Worm (Caenorhabditis elegans) whole organism, young adult: ENCODE measurements around the gene F41F3.3.
A peak's percentile ranks its signal among the peaks of the same experiment; 100 is the strongest.

ENCODE experiments used
- B0019.2 ChIP-seq: fragments of 200-800 bp; sonication (Bioruptor generic); conservative IDR thresholded peaks from 2 replicates; pipeline ENCODE4 v1.3.6; 2022; ENCODE audit warnings: missing genetic modification reagents, missing genetic modification characterization, missing compliant biosample characterization
- B0035.1 ChIP-seq: sonication (generic microtip); optimal IDR thresholded peaks from 2 replicates; lab custom pipeline; 2016; ENCODE audit warnings: missing genetic modification characterization, mild to moderate bottlenecking, missing compliant biosample characterization, missing genotype, missing genetic modification reagents
- C06A6.2 ChIP-seq: fragments of 200-800 bp; sonication (Bioruptor generic); conservative IDR thresholded peaks from 2 replicates; pipeline ENCODE4 v1.3.6; 2022; ENCODE audit warnings: missing genetic modification characterization, missing compliant biosample characterization
- C17E4.6 ChIP-seq: fragments of 200-800 bp; sonication (Bioruptor generic); IDR thresholded peaks from 2 replicates; pipeline ENCODE4 v1.3.6; 2022; ENCODE audit warnings: missing genetic modification reagents, missing genetic modification characterization, missing compliant biosample characterization
- F10E7.11 ChIP-seq: sonication (generic microtip); optimal IDR thresholded peaks from 2 replicates; lab custom pipeline; 2017; ENCODE audit warnings: mild to moderate bottlenecking, missing genetic modification characterization, moderate library complexity, missing compliant biosample characterization
- F22D6.2 ChIP-seq: sonication (generic microtip); optimal IDR thresholded peaks from 2 replicates; lab custom pipeline; 2016; ENCODE audit warnings: mild to moderate bottlenecking, missing genetic modification characterization, missing compliant biosample characterization
- F23B12.7 ChIP-seq: sonication (generic microtip); optimal IDR thresholded peaks from 2 replicates; lab custom pipeline; 2017; ENCODE audit warnings: missing genetic modification characterization, mild to moderate bottlenecking, missing compliant biosample characterization, antibody characterized with exemption, moderate library complexity; ENCODE audit not compliant: insufficient read depth
- F52B5.7 ChIP-seq: sonication (generic microtip); optimal IDR thresholded peaks from 2 replicates; lab custom pipeline; 2016; ENCODE audit warnings: mild to moderate bottlenecking, missing genetic modification characterization, missing compliant biosample characterization
- F55B11.4 ChIP-seq: sonication (generic microtip); optimal IDR thresholded peaks from 2 replicates; lab custom pipeline; 2016; ENCODE audit warnings: missing compliant biosample characterization, missing genetic modification characterization, borderline replicate concordance; ENCODE audit not compliant: insufficient read depth
- K11D2.4 ChIP-seq: fragments of 200-800 bp; sonication (Bioruptor generic); IDR thresholded peaks from 2 replicates; pipeline ENCODE4 v1.3.6; 2022; ENCODE audit warnings: missing genetic modification reagents, missing genetic modification characterization, missing compliant biosample characterization
- K12H6.12 ChIP-seq: fragments of 200-800 bp; sonication (Bioruptor generic); optimal IDR thresholded peaks from 2 replicates; lab custom pipeline; 2018; ENCODE audit warnings: mild to moderate bottlenecking, missing genetic modification characterization, missing compliant biosample characterization
- T07F8.4 ChIP-seq: sonication (generic microtip); optimal IDR thresholded peaks from 2 replicates; lab custom pipeline; 2016; ENCODE audit warnings: mild to moderate bottlenecking, missing genetic modification characterization, moderate library complexity, missing compliant biosample characterization
- Y53F4B.3 ChIP-seq: fragments of 200-800 bp; sonication (Bioruptor generic); IDR thresholded peaks from 2 replicates; pipeline ENCODE4 v1.3.6; 2022; ENCODE audit warnings: missing genetic modification reagents, missing genetic modification characterization, missing compliant biosample characterization
- aptf-2 ChIP-seq: fragments of 200-800 bp; sonication (Bioruptor generic); conservative IDR thresholded peaks from 2 replicates; pipeline ENCODE4 v1.3.6; 2022; ENCODE audit warnings: missing genetic modification reagents, missing genetic modification characterization, missing compliant biosample characterization
- aptf-3 ChIP-seq: fragments of 200-800 bp; sonication (Bioruptor generic); IDR thresholded peaks from 2 replicates; pipeline ENCODE4 v1.3.6; 2022; ENCODE audit warnings: missing genetic modification characterization, missing compliant biosample characterization
- atf-7 ChIP-seq: sonication (generic microtip); optimal IDR thresholded peaks from 2 replicates; lab custom pipeline; 2017; ENCODE audit warnings: mild to moderate bottlenecking, missing genetic modification characterization, missing compliant biosample characterization
- attf-5 ChIP-seq: fragments of 200-800 bp; sonication (Bioruptor generic); optimal IDR thresholded peaks from 2 replicates; lab custom pipeline; 2018; ENCODE audit warnings: mild to moderate bottlenecking, missing genetic modification characterization, missing compliant biosample characterization
- attf-6 ChIP-seq: fragments of 200-800 bp; sonication (Bioruptor generic); IDR thresholded peaks from 2 replicates; pipeline ENCODE4 v1.3.6; 2022; ENCODE audit warnings: missing genetic modification reagents, missing genetic modification characterization, missing compliant biosample characterization
- cebp-2 ChIP-seq: fragments of 200-800 bp; sonication (Bioruptor generic); IDR thresholded peaks from 2 replicates; pipeline ENCODE4 v1.3.6; 2022; ENCODE audit warnings: missing genetic modification characterization, missing compliant biosample characterization
- ceh-27 ChIP-seq: fragments of 200-800 bp; sonication (Bioruptor generic); optimal IDR thresholded peaks from 2 replicates; lab custom pipeline; 2018; ENCODE audit warnings: mild to moderate bottlenecking, missing genetic modification characterization, moderate library complexity, missing compliant biosample characterization
- ceh-40 ChIP-seq: fragments of 200-800 bp; sonication (Bioruptor generic); IDR thresholded peaks from 2 replicates; pipeline ENCODE4 v1.3.6; 2022; ENCODE audit warnings: missing genetic modification characterization, missing compliant biosample characterization
- dpl-1 ChIP-seq: fragments of 150-350 bp; optimal IDR thresholded peaks from 2 replicates; lab custom pipeline; 2014; ENCODE audit warnings: missing biosample characterization, missing genetic modification reagents, missing genetic modification characterization
- efl-1 ChIP-seq: fragments of 150-350 bp; optimal IDR thresholded peaks from 2 replicates; lab custom pipeline; 2014; ENCODE audit warnings: missing biosample characterization, missing genetic modification reagents, missing genetic modification characterization
- egrh-3 ChIP-seq: fragments of 200-800 bp; sonication (Bioruptor generic); IDR thresholded peaks from 2 replicates; pipeline ENCODE4 v1.3.6; 2022; ENCODE audit warnings: missing genetic modification reagents, missing genetic modification characterization, missing compliant biosample characterization
- ekl-4 ChIP-seq: fragments of 200-800 bp; sonication (Bioruptor generic); IDR thresholded peaks from 2 replicates; pipeline ENCODE4 v1.3.6; 2022; ENCODE audit warnings: missing genetic modification reagents, missing genetic modification characterization, missing compliant biosample characterization
- ets-4 ChIP-seq: fragments of 200-800 bp; sonication (Bioruptor generic); optimal IDR thresholded peaks from 2 replicates; lab custom pipeline; 2018; ENCODE audit warnings: mild to moderate bottlenecking, missing genetic modification characterization, missing compliant biosample characterization
- gei-17 ChIP-seq: fragments of 200-800 bp; sonication (Bioruptor generic); optimal IDR thresholded peaks from 2 replicates; lab custom pipeline; 2018; ENCODE audit warnings: mild to moderate bottlenecking, missing genetic modification characterization, missing compliant biosample characterization
- hlh-26 ChIP-seq: fragments of 200-800 bp; sonication (Bioruptor generic); conservative IDR thresholded peaks from 2 replicates; pipeline ENCODE4 v1.3.6; 2022; ENCODE audit warnings: missing genetic modification reagents, missing genetic modification characterization, missing compliant biosample characterization
- hrde-1 ChIP-seq: sonication (generic microtip); optimal IDR thresholded peaks from 2 replicates; lab custom pipeline; 2016; ENCODE audit warnings: missing genetic modification characterization, mild to moderate bottlenecking, missing compliant biosample characterization, moderate library complexity, missing genotype, missing genetic modification reagents, borderline replicate concordance
- lin-35 ChIP-seq, 3 experiments: fragments of 150-350 bp in 2 of 3; sonication (generic microtip) in 1 of 3; optimal IDR thresholded peaks; 2 replicates each; lab custom pipeline; 2014 to 2018; ENCODE audit warnings: missing biosample characterization in 3 of 3, missing genetic modification characterization in 3 of 3, missing genetic modification reagents in 3 of 3
- lir-1 ChIP-seq: fragments of 200-800 bp; sonication (Bioruptor generic); conservative IDR thresholded peaks from 2 replicates; pipeline ENCODE4 v1.3.6; 2022; ENCODE audit warnings: missing genetic modification reagents, missing genetic modification characterization, missing compliant biosample characterization
- madf-3 ChIP-seq: fragments of 200-800 bp; sonication (Bioruptor generic); IDR thresholded peaks from 2 replicates; pipeline ENCODE4 v1.3.6; 2022; ENCODE audit warnings: missing genetic modification reagents, missing genetic modification characterization, missing compliant biosample characterization
- mxl-1 ChIP-seq: sonication (generic microtip); optimal IDR thresholded peaks from 2 replicates; lab custom pipeline; 2016; ENCODE audit warnings: missing genetic modification characterization, missing compliant biosample characterization
- nfyb-1 ChIP-seq: fragments of 200-800 bp; sonication (Bioruptor generic); IDR thresholded peaks from 2 replicates; pipeline ENCODE4 v1.3.6; 2022; ENCODE audit warnings: missing genetic modification reagents, missing genetic modification characterization, missing compliant biosample characterization
- nhr-27 ChIP-seq: fragments of 200-800 bp; sonication (Bioruptor generic); optimal IDR thresholded peaks from 2 replicates; lab custom pipeline; 2018; ENCODE audit warnings: mild to moderate bottlenecking, missing genetic modification characterization, moderate library complexity, missing compliant biosample characterization
- nhr-90 ChIP-seq: sonication (generic microtip); optimal IDR thresholded peaks from 2 replicates; lab custom pipeline; 2016; ENCODE audit warnings: missing genotype, mild to moderate bottlenecking, missing genetic modification characterization, missing compliant biosample characterization
- pbrm-1 ChIP-seq: fragments of 200-800 bp; sonication (Bioruptor generic); IDR thresholded peaks from 2 replicates; pipeline ENCODE4 v1.3.6; 2022; ENCODE audit warnings: missing genetic modification reagents, missing genetic modification characterization, missing compliant biosample characterization
- pha-4 ChIP-seq: fragments of 150-350 bp; sonication (generic microtip); optimal IDR thresholded peaks from 2 replicates; lab custom pipeline; 2014; ENCODE audit warnings: missing biosample characterization, missing genetic modification reagents, missing genetic modification characterization
- rec-8 ChIP-seq, 2 experiments: sonication (generic microtip); optimal IDR thresholded peaks; 2 replicates each; lab custom pipeline; 2016; ENCODE audit warnings: mild to moderate bottlenecking in 2 of 2, missing genetic modification characterization in 2 of 2, missing genetic modification reagents in 2 of 2, missing genotype in 2 of 2, missing biosample characterization in 1 of 2, missing compliant biosample characterization in 1 of 2, moderate library complexity in 1 of 2
- repo-1 ChIP-seq: sonication (generic microtip); optimal IDR thresholded peaks from 2 replicates; lab custom pipeline; 2017; ENCODE audit warnings: mild to moderate bottlenecking, missing genetic modification characterization, missing compliant biosample characterization
- rpc-1 ChIP-seq, 2 experiments: fragments of 150-350 bp in 1 of 2; sonication (generic microtip) in 1 of 2; optimal IDR thresholded peaks; 2 replicates each; lab custom pipeline; 2014 to 2018; ENCODE audit warnings: missing biosample characterization in 1 of 2, missing genetic modification characterization in 1 of 2, missing genetic modification reagents in 1 of 2, missing genotype in 1 of 2
- sdz-38 ChIP-seq: sonication (generic microtip); optimal IDR thresholded peaks from 2 replicates; lab custom pipeline; 2016; ENCODE audit warnings: missing genotype, missing genetic modification characterization, missing compliant biosample characterization
- sea-2 ChIP-seq: fragments of 200-800 bp; sonication (Bioruptor generic); IDR thresholded peaks from 2 replicates; pipeline ENCODE4 v1.3.6; 2022; ENCODE audit warnings: missing genetic modification characterization, missing compliant biosample characterization
- snpc-1.1 ChIP-seq: sonication (generic microtip); optimal IDR thresholded peaks from 2 replicates; lab custom pipeline; 2017; ENCODE audit warnings: missing genetic modification characterization, mild to moderate bottlenecking, missing compliant biosample characterization, antibody characterized with exemption, moderate library complexity, missing genotype, missing genetic modification reagents; ENCODE audit not compliant: insufficient read depth
- snpc-1.3 ChIP-seq: sonication (generic microtip); optimal IDR thresholded peaks from 2 replicates; lab custom pipeline; 2017; ENCODE audit warnings: missing genetic modification characterization, mild to moderate bottlenecking, missing compliant biosample characterization, antibody characterized with exemption, moderate library complexity, missing genotype, missing genetic modification reagents; ENCODE audit not compliant: insufficient read depth
- tbp1 ChIP-seq: fragments of 200-800 bp; sonication (Bioruptor generic); optimal IDR thresholded peaks from 2 replicates; lab custom pipeline; 2018; ENCODE audit warnings: mild to moderate bottlenecking, missing genetic modification characterization, missing compliant biosample characterization
- tbx-9 ChIP-seq: sonication (generic microtip); optimal IDR thresholded peaks from 2 replicates; lab custom pipeline; 2016; ENCODE audit warnings: borderline replicate concordance, missing genetic modification characterization, inconsistent platforms, missing compliant biosample characterization
- ztf-26 ChIP-seq: sonication (generic microtip); optimal IDR thresholded peaks from 2 replicates; lab custom pipeline; 2017; ENCODE audit warnings: missing genetic modification characterization, missing compliant biosample characterization

The F41F3.3 gene

DNA sequence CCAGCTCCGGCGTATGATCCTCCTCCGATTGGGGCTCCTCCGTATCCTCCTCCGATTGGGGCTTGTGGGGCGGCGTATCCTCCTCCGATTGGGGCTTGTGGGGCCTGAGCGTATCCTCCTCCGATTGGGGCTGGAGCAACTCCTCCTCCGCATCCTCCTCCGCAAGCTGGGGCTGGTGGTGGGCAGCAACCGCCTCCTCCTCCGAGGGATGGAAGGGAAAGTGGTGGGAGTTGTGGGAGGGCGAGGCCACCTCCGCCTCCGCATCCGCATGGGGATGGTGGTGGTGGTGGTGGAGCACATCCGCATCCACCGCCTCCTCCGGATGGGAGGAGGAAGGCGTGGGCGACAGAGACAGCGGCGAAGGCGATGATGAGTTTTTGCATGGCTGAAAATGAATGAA is at the start of gene F41F3.3:
F41F3.3 (minus strand) TSS at position 383 of the 400 bp plus-strand sequence.
- peak; percentile 65 for TF ChIP-seq F52B5.7 (tag; lab: Kevin White, UChicago)
- TF ChIP-seq ekl-4 (GFP tag; lab: Robert Waterston, UW), result 0 out of 2 replicates have a peak, but pooled peaks have one; percentile 24
- no peak for TF ChIP-seq ztf-26 (tag; lab: Kevin White, UChicago)
- TF ChIP-seq aptf-3, result no peak
- TF ChIP-seq T07F8.4 (tag; lab: Kevin White, UChicago), result no peak
- TF ChIP-seq egrh-3 (GFP tag; lab: Robert Waterston, UW), result peak; percentile 97
- no peak for TF ChIP-seq F22D6.2 (tag; lab: Kevin White, UChicago)
- no peak for TF ChIP-seq gei-17 (GFP tag; lab: Kevin White, UChicago)
- no peak for TF ChIP-seq tbx-9 (tag; lab: Kevin White, UChicago)
- TF ChIP-seq sea-2 (GFP tag; lab: Robert Waterston, UW), result no peak
- no peak for TF ChIP-seq aptf-2
- TF ChIP-seq F10E7.11 (tag; lab: Kevin White, UChicago), result no peak
- TF ChIP-seq lin-35 (GFP tag; optimal IDR thresholded peaks at IDR 0.05; lab: Kevin White, UChicago), result no peak
- no peak for TF ChIP-seq lir-1
- no peak for TF ChIP-seq F23B12.7 (tag; lab: Kevin White, UChicago)
- TF ChIP-seq rec-8 (tag; optimal IDR thresholded peaks at IDR 0.05; lab: Kevin White, UChicago), result no peak
- TF ChIP-seq K12H6.12 (tag; lab: Kevin White, UChicago), result no peak
- no peak for TF ChIP-seq dpl-1 (GFP tag; lab: Kevin White, UChicago)
- no peak for TF ChIP-seq ets-4
- TF ChIP-seq rpc-1 (optimal IDR thresholded peaks at IDR 0.05; lab: Kevin White, UChicago), result no peak
- no peak for TF ChIP-seq rpc-1 (tag; optimal IDR thresholded peaks at IDR 0.05; lab: Kevin White, UChicago)
- no peak for TF ChIP-seq nhr-27 (tag; lab: Kevin White, UChicago)
- TF ChIP-seq cebp-2 (GFP tag; lab: Robert Waterston, UW), result no peak
- peak; percentile 16 for TF ChIP-seq attf-5 (GFP tag; lab: Kevin White, UChicago)
- no peak for TF ChIP-seq snpc-1.3 (tag; lab: Kevin White, UChicago)
- peak; percentile 24 for TF ChIP-seq repo-1 (tag; lab: Kevin White, UChicago)
- TF ChIP-seq atf-7 (tag; lab: Kevin White, UChicago), result no peak
- TF ChIP-seq Y53F4B.3 (GFP tag; lab: Robert Waterston, UW), result no peak
- no peak for TF ChIP-seq pha-4 (tag; lab: Kevin White, UChicago)
- TF ChIP-seq B0035.1 (tag; lab: Kevin White, UChicago), result no peak
- no peak for TF ChIP-seq mxl-1 (tag; lab: Kevin White, UChicago)
- TF ChIP-seq F55B11.4 (tag; lab: Kevin White, UChicago), result no peak
- no peak for TF ChIP-seq snpc-1.1 (tag; lab: Kevin White, UChicago)
- TF ChIP-seq C06A6.2 (GFP tag; lab: Robert Waterston, UW), result no peak
- TF ChIP-seq nhr-90 (tag; lab: Kevin White, UChicago), result no peak
- TF ChIP-seq K11D2.4 (GFP tag; lab: Robert Waterston, UW), result no peak
- TF ChIP-seq ceh-27 (GFP tag; lab: Kevin White, UChicago), result peak; percentile 10
- no peak for TF ChIP-seq hlh-26 (GFP tag; lab: Robert Waterston, UW)
- no peak for TF ChIP-seq pbrm-1 (GFP tag; lab: Robert Waterston, UW)
- TF ChIP-seq efl-1, result no peak
- TF ChIP-seq attf-6, result no peak
- TF ChIP-seq C17E4.6 (GFP tag; lab: Robert Waterston, UW), result no peak
- TF ChIP-seq ceh-40 (GFP tag; lab: Robert Waterston, UW), result no peak
- 0 out of 2 replicates have a peak, but pooled peaks have one; percentile 4 for TF ChIP-seq madf-3 (GFP tag; lab: Robert Waterston, UW)
- TF ChIP-seq hrde-1, result no peak
- TF ChIP-seq B0019.2 (GFP tag; lab: Robert Waterston, UW), result 0 out of 2 replicates have a peak, but pooled peaks have one; percentile 11
- no peak for TF ChIP-seq nfyb-1 (GFP tag; lab: Robert Waterston, UW)
- no peak for TF ChIP-seq tbp1
- TF ChIP-seq sdz-38 (tag; lab: Kevin White, UChicago), result no peak
